Fruit fly (Drosophila melanogaster) whole organism, prepupa: ENCODE measurements around the gene CG6431.

ENCODE experiments used
- CG10631 ChIP-seq: fragments of 200-800 bp; sonication (Bioruptor generic); optimal IDR thresholded peaks from 2 replicates; lab custom pipeline; 2016; ENCODE audit warnings: missing biosample characterization, missing genetic modification characterization
- CG11762 ChIP-seq: fragments of 200-800 bp; sonication (Bioruptor generic); optimal IDR thresholded peaks from 3 replicates; lab custom pipeline; 2016; ENCODE audit warnings: missing biosample characterization, missing genetic modification characterization; ENCODE audit not compliant: insufficient read depth
- CG11902 ChIP-seq: fragments of 200-800 bp; sonication (Bioruptor generic); optimal IDR thresholded peaks from 3 replicates; lab custom pipeline; 2016; ENCODE audit warnings: missing biosample characterization, missing genetic modification characterization
- CG15336 ChIP-seq: fragments of 200-800 bp; sonication (Bioruptor generic); IDR thresholded peaks from 2 replicates; pipeline ENCODE4 v1.3.6; 2022; ENCODE audit warnings: missing biosample characterization, missing genetic modification characterization
- CG16779 ChIP-seq: fragments of 200-800 bp; sonication (Bioruptor generic); optimal IDR thresholded peaks from 3 replicates; lab custom pipeline; 2017; ENCODE audit warnings: missing biosample characterization, mild to moderate bottlenecking, missing genetic modification characterization
- CG3032 ChIP-seq: fragments of 200-800 bp; optimal IDR thresholded peaks from 2 replicates; lab custom pipeline; 2019; ENCODE audit warnings: missing biosample characterization, mild to moderate bottlenecking, missing genetic modification characterization, moderate library complexity
- CG31627 ChIP-seq: fragments of 200-800 bp; sonication (Bioruptor generic); optimal IDR thresholded peaks from 3 replicates; lab custom pipeline; 2016; ENCODE audit warnings: missing biosample characterization, missing genetic modification characterization
- CG32006 ChIP-seq: fragments of 200-800 bp; sonication (Bioruptor generic); optimal IDR thresholded peaks from 3 replicates; lab custom pipeline; 2017; ENCODE audit warnings: missing biosample characterization, mild to moderate bottlenecking, missing genetic modification characterization
- CG34406 ChIP-seq: fragments of 200-800 bp; sonication (Bioruptor generic); optimal IDR thresholded peaks from 3 replicates; lab custom pipeline; 2016; ENCODE audit warnings: missing biosample characterization, missing genetic modification characterization
- CG3919 ChIP-seq: fragments of 200-800 bp; sonication (Bioruptor generic); optimal IDR thresholded peaks from 3 replicates; lab custom pipeline; 2016; ENCODE audit warnings: missing biosample characterization, missing genetic modification characterization
- CG4318 ChIP-seq: fragments of 200-800 bp; sonication (Bioruptor generic); optimal IDR thresholded peaks from 3 replicates; lab custom pipeline; 2017; ENCODE audit warnings: missing biosample characterization, mild to moderate bottlenecking, missing genetic modification characterization
- CG6163 ChIP-seq: fragments of 200-800 bp; sonication (Bioruptor generic); IDR thresholded peaks from 3 replicates; pipeline ENCODE4 v1.3.6; 2022; ENCODE audit warnings: missing biosample characterization, missing genetic modification characterization
- CG6808 ChIP-seq: fragments of 200-800 bp; sonication (Bioruptor generic); optimal IDR thresholded peaks from 3 replicates; lab custom pipeline; 2017; ENCODE audit warnings: missing biosample characterization, missing genetic modification characterization, mild to moderate bottlenecking, moderate library complexity, missing genetic modification reagents
- CG8119 ChIP-seq: fragments of 200-800 bp; sonication (Bioruptor generic); IDR thresholded peaks from 3 replicates; pipeline ENCODE4 v1.3.6; 2022; ENCODE audit warnings: missing biosample characterization, missing genetic modification characterization
- CG8632 ChIP-seq: fragments of 200-800 bp; sonication (Bioruptor generic); optimal IDR thresholded peaks from 3 replicates; lab custom pipeline; 2016; ENCODE audit warnings: missing biosample characterization, missing genetic modification characterization
- CG9139 ChIP-seq: fragments of 200-800 bp; sonication (Bioruptor generic); optimal IDR thresholded peaks from 3 replicates; lab custom pipeline; 2017; ENCODE audit warnings: missing biosample characterization, mild to moderate bottlenecking, missing genetic modification characterization
- Eip75B ChIP-seq: fragments of 200-800 bp; sonication (Bioruptor generic); optimal IDR thresholded peaks from 3 replicates; lab custom pipeline; 2016; ENCODE audit warnings: missing biosample characterization, missing genetic modification characterization
- Eip78C ChIP-seq: fragments of 200-800 bp; sonication (Bioruptor generic); peaks from one replicate; lab custom pipeline; 2016; ENCODE audit warnings: missing biosample characterization, missing genetic modification characterization
- Eip93F ChIP-seq: fragments of 200-800 bp; sonication (Bioruptor generic); optimal IDR thresholded peaks from 2 replicates; lab custom pipeline; 2016; ENCODE audit warnings: missing biosample characterization, mild to moderate bottlenecking, missing genetic modification characterization
- Ets21C ChIP-seq: fragments of 200-800 bp; sonication (Bioruptor generic); optimal IDR thresholded peaks from 3 replicates; lab custom pipeline; 2016; ENCODE audit warnings: missing biosample characterization, missing genetic modification characterization
- Ets96B ChIP-seq: fragments of 200-800 bp; optimal IDR thresholded peaks from 2 replicates; lab custom pipeline; 2019; ENCODE audit warnings: missing biosample characterization, mild to moderate bottlenecking, missing genetic modification characterization, moderate library complexity
- Gug ChIP-seq: fragments of 200-800 bp; sonication (Bioruptor generic); IDR thresholded peaks from 2 replicates; pipeline ENCODE4 v1.3.6; 2022; ENCODE audit warnings: missing biosample characterization, missing genetic modification characterization
- Hr39 ChIP-seq: fragments of 200-800 bp; sonication (Bioruptor generic); optimal IDR thresholded peaks from 2 replicates; lab custom pipeline; 2016; ENCODE audit warnings: missing biosample characterization, missing genetic modification characterization
- Hr4 ChIP-seq: fragments of 200-800 bp; sonication (Bioruptor generic); optimal IDR thresholded peaks from 3 replicates; lab custom pipeline; 2016; ENCODE audit warnings: missing biosample characterization, missing genetic modification characterization
- Lpt ChIP-seq: fragments of 200-800 bp; sonication (Bioruptor generic); optimal IDR thresholded peaks from 3 replicates; lab custom pipeline; 2016; ENCODE audit warnings: missing biosample characterization, missing genetic modification characterization
- Met ChIP-seq: fragments of 200-800 bp; sonication (Bioruptor generic); optimal IDR thresholded peaks from 3 replicates; lab custom pipeline; 2016; ENCODE audit warnings: missing biosample characterization, missing genetic modification characterization
- Smox ChIP-seq: fragments of 200-800 bp; sonication (Bioruptor generic); optimal IDR thresholded peaks from 3 replicates; lab custom pipeline; 2016; ENCODE audit warnings: missing biosample characterization, missing genetic modification characterization
- Sox102F ChIP-seq: fragments of 200-800 bp; sonication (Bioruptor generic); optimal IDR thresholded peaks from 2 replicates; lab custom pipeline; 2016; ENCODE audit warnings: missing biosample characterization, mild to moderate bottlenecking, missing genetic modification characterization
- Sox14 ChIP-seq: fragments of 200-800 bp; sonication (Bioruptor generic); optimal IDR thresholded peaks from 3 replicates; lab custom pipeline; 2016; ENCODE audit warnings: missing biosample characterization, missing genetic modification characterization
- achi ChIP-seq: fragments of 200-800 bp; sonication (Bioruptor generic); optimal IDR thresholded peaks from 3 replicates; lab custom pipeline; 2016; ENCODE audit warnings: missing biosample characterization, missing genetic modification characterization
- acj6 ChIP-seq: fragments of 200-800 bp; sonication (Bioruptor generic); optimal IDR thresholded peaks from 3 replicates; lab custom pipeline; 2016; ENCODE audit warnings: missing biosample characterization, missing genetic modification characterization
- cyc ChIP-seq: fragments of 200-800 bp; sonication (Bioruptor generic); optimal IDR thresholded peaks from 3 replicates; lab custom pipeline; 2016; ENCODE audit warnings: missing biosample characterization, missing genetic modification characterization
- dac ChIP-seq: fragments of 200-800 bp; sonication (Bioruptor generic); optimal IDR thresholded peaks from 2 replicates; lab custom pipeline; 2017; ENCODE audit warnings: missing biosample characterization, mild to moderate bottlenecking, missing genetic modification characterization
- eg ChIP-seq: fragments of 200-800 bp; sonication (Bioruptor generic); IDR thresholded peaks from 3 replicates; pipeline ENCODE4 v1.3.6; 2022; ENCODE audit warnings: missing biosample characterization, missing genetic modification characterization
- esn ChIP-seq: fragments of 200-800 bp; sonication (Bioruptor generic); optimal IDR thresholded peaks from 2 replicates; lab custom pipeline; 2016; ENCODE audit warnings: missing biosample characterization, mild to moderate bottlenecking, missing genetic modification characterization, moderate library complexity
- fd59A ChIP-seq: fragments of 200-800 bp; sonication (Bioruptor generic); optimal IDR thresholded peaks from 2 replicates; lab custom pipeline; 2017; ENCODE audit warnings: missing biosample characterization, mild to moderate bottlenecking, missing genetic modification characterization, missing genetic modification reagents
- fd85E ChIP-seq: fragments of 200-800 bp; sonication (Bioruptor generic); optimal IDR thresholded peaks from 3 replicates; lab custom pipeline; 2016; ENCODE audit warnings: missing biosample characterization, missing genetic modification characterization
- lz ChIP-seq: fragments of 200-800 bp; sonication (Bioruptor generic); optimal IDR thresholded peaks from 3 replicates; lab custom pipeline; 2016; ENCODE audit warnings: missing biosample characterization, missing genetic modification characterization
- pdm3 ChIP-seq: fragments of 200-800 bp; sonication (Bioruptor generic); optimal IDR thresholded peaks from 3 replicates; lab custom pipeline; 2016; ENCODE audit warnings: missing biosample characterization, missing genetic modification characterization
- salr ChIP-seq, 2 experiments: fragments of 200-800 bp; sonication (Bioruptor generic); optimal IDR thresholded peaks; 3 replicates each; lab custom pipeline; 2016 to 2018; ENCODE audit warnings: missing biosample characterization in 2 of 2, missing genetic modification characterization in 2 of 2, mild to moderate bottlenecking in 1 of 2
- svp ChIP-seq: fragments of 200-800 bp; sonication (Bioruptor generic); peaks from one replicate; lab custom pipeline; 2016; ENCODE audit warnings: missing biosample characterization, missing genetic modification characterization
- topi ChIP-seq: fragments of 200-800 bp; sonication (Bioruptor generic); optimal IDR thresholded peaks from 3 replicates; lab custom pipeline; 2016; ENCODE audit warnings: missing biosample characterization, missing genetic modification characterization
- vri ChIP-seq: fragments of 200-800 bp; sonication (Bioruptor generic); optimal IDR thresholded peaks from 3 replicates; lab custom pipeline; 2016; ENCODE audit warnings: missing biosample characterization, mild to moderate bottlenecking, missing genetic modification characterization

The CG6431 gene

dm6 chr2L:10721535-10721934 is 2.5 kb upstream of the CG6431 start:
- TF ChIP-seq achi (GFP tag; lab: Kevin White, UChicago) (no peak), CG3032 (tag; lab: Kevin White, UChicago) (no peak), lz (no peak), CG3919 (GFP tag; lab: Kevin White, UChicago) (no peak)

DNA sequence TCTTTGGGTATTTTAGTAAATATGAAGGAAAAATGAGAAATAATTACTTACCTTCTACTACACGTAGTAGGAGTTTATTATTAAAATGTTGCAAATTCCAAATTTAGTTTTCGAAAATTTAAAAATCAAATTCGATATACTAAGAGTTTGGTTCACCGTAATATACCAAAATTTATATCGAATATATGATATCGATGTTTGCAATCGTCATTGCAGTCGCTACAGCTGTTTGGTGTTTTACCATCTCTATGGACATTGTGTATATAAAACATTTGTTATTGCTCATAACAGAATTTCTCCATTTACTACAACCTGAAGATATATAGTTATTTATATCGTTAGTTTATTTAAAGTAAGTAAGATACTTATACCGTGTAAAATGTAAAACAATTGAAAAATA is 4.7 kb downstream of the CG6431 start, which contains the start of gene CG6443:
Gene CG6443, plus strand, starts transcription at position 228 of the 400 bp plus-strand sequence.
- TF ChIP-seq dac (no peak), salr (GFP tag; optimal IDR thresholded peaks at IDR 0.05; lab: Kevin White, UChicago) (no peak), CG8119 (no peak), Met (GFP tag; lab: Kevin White, UChicago) (no peak), acj6 (GFP tag; lab: Kevin White, UChicago) (no peak), CG4318 (GFP tag; lab: Kevin White, UChicago) (no peak), CG9139 (no peak), Gug (GFP tag; lab: Robert Waterston, UW) (no peak), svp (GFP tag; lab: Kevin White, UChicago) (no peak), CG6163 (GFP tag; lab: Robert Waterston, UW) (no peak), CG11902 (GFP tag; lab: Kevin White, UChicago) (no peak), eg (GFP tag; lab: Robert Waterston, UW) (no peak), CG16779 (tag; lab: Kevin White, UChicago) (no peak)

DNA sequence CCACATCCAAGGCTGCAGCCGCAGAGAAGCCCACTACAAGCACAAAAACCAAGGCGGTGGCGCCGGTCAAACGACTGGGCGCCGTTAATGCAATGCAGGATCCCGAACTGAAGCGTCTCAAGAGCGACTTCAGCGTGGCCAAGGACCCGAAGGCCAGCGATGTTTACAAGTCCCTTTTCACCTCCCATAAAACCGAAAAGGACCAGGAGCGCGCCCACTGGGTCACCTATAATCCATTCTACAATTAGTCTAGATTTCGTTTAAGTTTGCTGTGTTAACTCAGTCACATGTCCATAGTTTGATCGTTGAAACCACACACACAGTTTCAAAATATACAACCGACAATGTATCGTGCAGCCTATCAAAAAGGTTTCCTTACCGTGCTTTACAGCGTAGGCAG is 6.0 kb downstream of the CG6431 start, which contains the start of gene CG17118:
Gene CG17118, plus strand, starts transcription at position 301 of the 400 bp plus-strand sequence.
- TF ChIP-seq CG9139 (no peak), svp (GFP tag; lab: Kevin White, UChicago) (no peak), Sox102F (GFP tag; lab: Kevin White, UChicago) (no peak), topi (GFP tag; lab: Kevin White, UChicago) (no peak), Eip75B (GFP tag; lab: Kevin White, UChicago) (no peak), CG8119 (no peak), CG15336 (no peak), Smox (GFP tag; lab: Kevin White, UChicago) (no peak), fd59A (GFP tag; lab: Kevin White, UChicago) (no peak), fd85E (no peak), CG10631 (GFP tag; lab: Kevin White, UChicago) (no peak), CG32006 (GFP tag; lab: Kevin White, UChicago) (no peak), Eip93F (GFP tag; lab: Kevin White, UChicago) (no peak), acj6 (GFP tag; lab: Kevin White, UChicago) (no peak), CG8632 (GFP tag; lab: Kevin White, UChicago) (no peak), CG6163 (GFP tag; lab: Robert Waterston, UW) (no peak), CG4318 (GFP tag; lab: Kevin White, UChicago) (no peak), Eip78C (GFP tag; lab: Kevin White, UChicago) (no peak), Ets21C (GFP tag; lab: Kevin White, UChicago) (no peak)
- TF ChIP-seq, all 60 proteins: peak for 0

dm6 chr2L:10732343-10732808 is 8.4 kb downstream of the CG6431 start, which contains the start of the genes EMC3 and Dpy-30L1:
EMC3 (minus strand) TSS chr2L:10732423.
Dpy-30L1 (plus strand) TSS chr2L:10732653.
- TF ChIP-seq salr (GFP tag; optimal IDR thresholded peaks at IDR 0.05; lab: Kevin White, UChicago) (no peak), lz (peak; percentile 48), CG11762 (GFP tag; lab: Kevin White, UChicago) (peak; percentile 19), CG6163 (GFP tag; lab: Robert Waterston, UW) (peak; percentile 17; the same call in 1 of the 3 replicates), CG15336 (peak; percentile 31; the same call in 1 of the 2 replicates), Ets21C (GFP tag; lab: Kevin White, UChicago) (peak; percentile 46), svp (GFP tag; lab: Kevin White, UChicago) (no peak), CG31627 (GFP tag; lab: Kevin White, UChicago) (peak; percentile 64), Eip78C (GFP tag; lab: Kevin White, UChicago) (peak; percentile 81), Smox (GFP tag; lab: Kevin White, UChicago) (peak; percentile 35), Sox102F (GFP tag; lab: Kevin White, UChicago) (no peak), topi (GFP tag; lab: Kevin White, UChicago) (peak; percentile 50), pdm3 (GFP tag; lab: Kevin White, UChicago) (no peak), CG3032 (tag; lab: Kevin White, UChicago) (peak; percentile 58), vri (GFP tag; lab: Kevin White, UChicago) (no peak), acj6 (GFP tag; lab: Kevin White, UChicago) (no peak), CG6808 (GFP tag; lab: Kevin White, UChicago) (no peak), Lpt (GFP tag; lab: Kevin White, UChicago) (no peak), Eip75B (GFP tag; lab: Kevin White, UChicago) (peak; percentile 47), CG34406 (GFP tag; lab: Kevin White, UChicago) (no peak), esn (GFP tag; lab: Kevin White, UChicago) (peak; percentile 66), Ets96B (tag; lab: Kevin White, UChicago) (peak; percentile 46), Hr39 (GFP tag; lab: Kevin White, UChicago) (peak; percentile 51), Hr4 (GFP tag; lab: Kevin White, UChicago) (peak; percentile 55), cyc (GFP tag; lab: Kevin White, UChicago) (peak; percentile 43), Sox14 (peak; percentile 35)
